Worm (Caenorhabditis elegans) whole organism, L1 larva: ENCODE data around the gene daf-15.

Experiments used
- C04F5.9 ChIP-seq: sonication (generic microtip); optimal IDR thresholded peaks from 2 replicates; lab custom pipeline; 2016; ENCODE audit warnings: missing genetic modification characterization, missing compliant biosample characterization
- F16B12.6 ChIP-seq: fragments of 150-350 bp; optimal IDR thresholded peaks from 2 replicates; lab custom pipeline; 2014; ENCODE audit warnings: missing biosample characterization, missing genetic modification characterization
- Y116A8C.19 ChIP-seq: sonication (generic microtip); optimal IDR thresholded peaks from 2 replicates; lab custom pipeline; 2016; ENCODE audit warnings: missing compliant biosample characterization, missing genetic modification characterization, borderline replicate concordance
- ama-1 ChIP-seq: fragments of 150-350 bp; optimal IDR thresholded peaks from 2 replicates; lab custom pipeline; 2014
- blmp-1 ChIP-seq: fragments of 150-350 bp; optimal IDR thresholded peaks from 2 replicates; lab custom pipeline; 2014; ENCODE audit warnings: missing biosample characterization, missing genetic modification characterization
- ceh-82 ChIP-seq, 3 experiments: fragments of 150-350 bp in 1 of 3; sonication (generic microtip) in 2 of 3; optimal IDR thresholded peaks; 2 replicates each; lab custom pipeline; 2014 to 2017; ENCODE audit warnings: missing biosample characterization in 3 of 3, missing genetic modification characterization in 3 of 3
- ceh-88 ChIP-seq: fragments of 200-800 bp; sonication (Bioruptor generic); IDR thresholded peaks from 2 replicates; pipeline ENCODE4 v1.3.6; 2022; ENCODE audit warnings: missing genetic modification characterization, missing compliant biosample characterization
- ces-1 ChIP-seq: fragments of 150-350 bp; optimal IDR thresholded peaks from 2 replicates; lab custom pipeline; 2014; ENCODE audit warnings: missing biosample characterization, missing genetic modification reagents, missing genetic modification characterization
- dpl-1 ChIP-seq, 3 experiments: fragments of 150-350 bp in 2 of 3; sonication (generic microtip) in 1 of 3; optimal IDR thresholded peaks; 2 replicates each; lab custom pipeline; 2014 to 2017; ENCODE audit warnings: missing biosample characterization in 3 of 3, missing genetic modification characterization in 3 of 3, missing genetic modification reagents in 3 of 3
- dsc-1 ChIP-seq: sonication (generic microtip); optimal IDR thresholded peaks from 2 replicates; lab custom pipeline; 2016; ENCODE audit warnings: mild to moderate bottlenecking, missing genetic modification characterization, missing compliant biosample characterization
- efl-1 ChIP-seq, 4 experiments: fragments of 150-350 bp; optimal IDR thresholded peaks in 3 of 4; peaks in 1 of 4; 1 replicate in 1 of 4; 2 replicates in 3 of 4; lab custom pipeline; 2014; ENCODE audit warnings: missing biosample characterization in 2 of 4, missing genetic modification characterization in 2 of 4, missing genetic modification reagents in 2 of 4
- egl-27 ChIP-seq, 2 experiments: fragments of 150-350 bp in 1 of 2; sonication (generic microtip); optimal IDR thresholded peaks; 3 replicates each; lab custom pipeline; 2017 to 2018; ENCODE audit warnings: missing biosample characterization in 2 of 2, missing genetic modification characterization in 2 of 2, missing genetic modification reagents in 2 of 2
- elt-3 ChIP-seq, 6 experiments: fragments of 150-350 bp in 1 of 6; sonication (generic microtip); optimal IDR thresholded peaks; 2 replicates each; lab custom pipeline; 2017 to 2018; ENCODE audit warnings: missing biosample characterization in 6 of 6, missing genetic modification characterization in 6 of 6, inconsistent platforms in 1 of 6
- ets-5 ChIP-seq: fragments of 200-800 bp; sonication (Bioruptor generic); IDR thresholded peaks from 2 replicates; pipeline ENCODE4 v1.3.6; 2022; ENCODE audit warnings: missing genetic modification characterization, missing compliant biosample characterization
- fkh-4 ChIP-seq: sonication (generic microtip); optimal IDR thresholded peaks from 2 replicates; lab custom pipeline; 2016; ENCODE audit warnings: missing compliant biosample characterization, missing genetic modification characterization, borderline replicate concordance
- fkh-8 ChIP-seq: sonication (generic microtip); optimal IDR thresholded peaks from 2 replicates; lab custom pipeline; 2016; ENCODE audit warnings: mild to moderate bottlenecking, missing genetic modification characterization, missing compliant biosample characterization
- grh-1 ChIP-seq: fragments of 200-800 bp; sonication (Bioruptor generic); IDR thresholded peaks from 2 replicates; pipeline ENCODE4 v1.3.6; 2022; ENCODE audit warnings: missing genetic modification reagents, missing genetic modification characterization, missing compliant biosample characterization
- hlh-4 ChIP-seq: sonication (generic microtip); optimal IDR thresholded peaks from 2 replicates; lab custom pipeline; 2016; ENCODE audit warnings: mild to moderate bottlenecking, missing genetic modification characterization, missing compliant biosample characterization
- jun-1 ChIP-seq: fragments of 150-350 bp; optimal IDR thresholded peaks from 2 replicates; lab custom pipeline; 2014; ENCODE audit warnings: missing biosample characterization, missing genetic modification reagents, missing genetic modification characterization
- lin-14 ChIP-seq: fragments of 200-800 bp; sonication (Bioruptor generic); optimal IDR thresholded peaks from 2 replicates; lab custom pipeline; 2018; ENCODE audit warnings: mild to moderate bottlenecking, missing genetic modification characterization, moderate library complexity, missing compliant biosample characterization
- lin-15B ChIP-seq: fragments of 150-350 bp; sonication (generic microtip); optimal IDR thresholded peaks from 3 replicates; lab custom pipeline; 2014; ENCODE audit warnings: missing biosample characterization, missing genetic modification characterization
- lin-35 ChIP-seq, 2 experiments: fragments of 150-350 bp; optimal IDR thresholded peaks; 2 replicates each; lab custom pipeline; 2014; ENCODE audit warnings: missing biosample characterization in 2 of 2, missing genetic modification characterization in 2 of 2, missing genetic modification reagents in 2 of 2
- lin-39 ChIP-seq: fragments of 150-350 bp; optimal IDR thresholded peaks from 2 replicates; lab custom pipeline; 2014; ENCODE audit warnings: missing biosample characterization, missing genetic modification reagents, missing genetic modification characterization
- lsy-2 ChIP-seq, 2 experiments: fragments of 150-350 bp; optimal IDR thresholded peaks; 2 replicates each; lab custom pipeline; 2014; ENCODE audit warnings: missing biosample characterization in 2 of 2, missing genetic modification characterization in 2 of 2
- mab-9 ChIP-seq: fragments of 200-800 bp; sonication (Bioruptor generic); IDR thresholded peaks from 2 replicates; pipeline ENCODE4 v1.3.6; 2022; ENCODE audit warnings: missing genetic modification reagents, missing genetic modification characterization, missing compliant biosample characterization
- mdl-1 ChIP-seq, 2 experiments: fragments of 150-350 bp; optimal IDR thresholded peaks; 2 replicates each; lab custom pipeline; 2014 to 2017; ENCODE audit warnings: missing biosample characterization in 2 of 2, missing genetic modification characterization in 2 of 2, inconsistent platforms in 1 of 2
- mep-1 ChIP-seq: fragments of 150-350 bp; optimal IDR thresholded peaks from 2 replicates; lab custom pipeline; 2014; ENCODE audit warnings: missing biosample characterization, missing genetic modification characterization
- nhr-20 ChIP-seq: sonication (generic microtip); optimal IDR thresholded peaks from 2 replicates; lab custom pipeline; 2016; ENCODE audit warnings: mild to moderate bottlenecking, missing genetic modification characterization, missing compliant biosample characterization
- nhr-237 ChIP-seq: fragments of 150-350 bp; optimal IDR thresholded peaks from 2 replicates; lab custom pipeline; 2014; ENCODE audit warnings: missing biosample characterization, missing genetic modification characterization
- nhr-28 ChIP-seq: fragments of 150-350 bp; optimal IDR thresholded peaks from 2 replicates; lab custom pipeline; 2014; ENCODE audit warnings: missing biosample characterization, missing genetic modification characterization
- nhr-47 ChIP-seq: sonication (generic microtip); optimal IDR thresholded peaks from 2 replicates; lab custom pipeline; 2016; ENCODE audit warnings: mild to moderate bottlenecking, missing genetic modification characterization, moderate library complexity, missing compliant biosample characterization
- nhr-71 ChIP-seq: sonication (generic microtip); optimal IDR thresholded peaks from 2 replicates; lab custom pipeline; 2016; ENCODE audit warnings: mild to moderate bottlenecking, missing genetic modification characterization, moderate library complexity, missing compliant biosample characterization
- nhr-85 ChIP-seq: sonication (generic microtip); peaks from one replicate; lab custom pipeline; 2016; ENCODE audit warnings: missing genetic modification characterization, inconsistent platforms, missing compliant biosample characterization
- nhr-90 ChIP-seq: sonication (generic microtip); optimal IDR thresholded peaks from 2 replicates; lab custom pipeline; 2016; ENCODE audit warnings: mild to moderate bottlenecking, missing genetic modification characterization, missing compliant biosample characterization; ENCODE audit not compliant: poor library complexity
- pag-3 ChIP-seq: sonication (generic microtip); optimal IDR thresholded peaks from 2 replicates; lab custom pipeline; 2017; ENCODE audit warnings: missing genetic modification characterization, mild to moderate bottlenecking, missing compliant biosample characterization, antibody characterized with exemption, borderline replicate concordance; ENCODE audit not compliant: insufficient read depth
- pqm-1 ChIP-seq: sonication (generic microtip); optimal IDR thresholded peaks from 3 replicates; lab custom pipeline; 2017; ENCODE audit warnings: missing biosample characterization, missing genetic modification characterization
- rnt-1 ChIP-seq: sonication (generic microtip); optimal IDR thresholded peaks from 2 replicates; lab custom pipeline; 2016; ENCODE audit warnings: mild to moderate bottlenecking, missing genetic modification characterization, moderate library complexity, missing compliant biosample characterization
- skn-1 ChIP-seq: fragments of 150-350 bp; optimal IDR thresholded peaks from 2 replicates; lab custom pipeline; 2014; ENCODE audit warnings: missing biosample characterization, missing genetic modification characterization
- snpc-4 ChIP-seq: fragments of 150-350 bp; optimal IDR thresholded peaks from 2 replicates; lab custom pipeline; 2014; ENCODE audit warnings: missing biosample characterization, missing genetic modification characterization
- snu-23 ChIP-seq: sonication (generic microtip); optimal IDR thresholded peaks from 2 replicates; lab custom pipeline; 2016; ENCODE audit warnings: missing genetic modification characterization, missing compliant biosample characterization
- sptf-1 ChIP-seq: fragments of 150-350 bp; optimal IDR thresholded peaks from 2 replicates; lab custom pipeline; 2014; ENCODE audit warnings: missing biosample characterization, missing genetic modification characterization
- swsn-7 ChIP-seq: sonication (generic microtip); optimal IDR thresholded peaks from 2 replicates; lab custom pipeline; 2016; ENCODE audit warnings: missing genetic modification characterization, missing compliant biosample characterization
- tbx-2 ChIP-seq: sonication (generic microtip); optimal IDR thresholded peaks from 2 replicates; lab custom pipeline; 2016; ENCODE audit warnings: missing genetic modification characterization, missing compliant biosample characterization
- unc-86 ChIP-seq: sonication (generic microtip); optimal IDR thresholded peaks from 2 replicates; lab custom pipeline; 2016; ENCODE audit warnings: missing genetic modification characterization, missing compliant biosample characterization
- xbp-1 ChIP-seq: sonication (generic microtip); optimal IDR thresholded peaks from 2 replicates; lab custom pipeline; 2016; ENCODE audit warnings: missing genetic modification characterization, missing compliant biosample characterization
- zag-1 ChIP-seq: fragments of 150-350 bp; optimal IDR thresholded peaks from 2 replicates; lab custom pipeline; 2014; ENCODE audit warnings: missing biosample characterization, missing genetic modification characterization
- ztf-4 ChIP-seq: fragments of 150-350 bp; optimal IDR thresholded peaks from 2 replicates; lab custom pipeline; 2014; ENCODE audit warnings: missing biosample characterization, missing genetic modification characterization

Gene daf-15

DNA sequence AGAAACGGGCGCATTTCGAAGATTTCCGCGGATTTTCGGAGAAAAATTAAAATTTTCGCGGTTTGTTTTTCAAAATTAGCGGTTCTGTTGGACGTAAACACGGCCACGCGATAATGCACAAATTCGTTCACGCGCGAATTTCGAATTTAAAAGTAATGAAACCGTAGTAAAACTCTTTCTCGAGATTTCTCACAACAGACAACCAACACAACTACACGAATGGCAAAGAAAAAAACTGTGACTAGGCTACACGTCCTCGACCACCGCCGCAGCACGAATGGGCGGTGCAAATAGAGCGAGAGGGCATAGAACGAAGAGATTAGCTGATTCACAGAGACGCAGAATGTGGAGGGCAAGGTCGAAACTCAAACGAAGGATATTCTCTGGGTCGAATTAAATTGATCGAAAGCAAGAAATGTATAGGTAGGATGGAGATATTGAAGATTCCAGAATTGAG lies 54.9 kb downstream of the daf-15 start, which contains the start of gene idh-1:
TSS of gene idh-1 (minus strand) at position 228 of the 457 bp plus-strand sequence.
- TF ChIP-seq mab-9 (0 out of 2 replicates have a peak, but pooled peaks have one; percentile 18), lsy-2 (tag; optimal IDR thresholded peaks at IDR 0.05; lab: Kevin White, UChicago) (peak; percentile 32 to 42), nhr-20 (tag; lab: Kevin White, UChicago) (peak; percentile 69), lin-35 (GFP tag; optimal IDR thresholded peaks at IDR 0.05; lab: Kevin White, UChicago) (peak; percentile 61 to 88), blmp-1 (tag; lab: Kevin White, UChicago) (peak; percentile 33), egl-27 (tag; optimal IDR thresholded peaks at IDR 0.05; lab: Kevin White, UChicago) (no peak), grh-1 (GFP tag; lab: Robert Waterston, UW) (peak; percentile 23; the same call in 1 of the 2 replicates), lin-39 (no peak), tbx-2 (tag; lab: Kevin White, UChicago) (peak; percentile 16), skn-1 (peak; percentile 12), elt-3 (tag; optimal IDR thresholded peaks at IDR 0.05; lab: Kevin White, UChicago) (peak in 2 of 6 experiments; percentile 20 to 66), mep-1 (tag; lab: Kevin White, UChicago) (peak; percentile 74), unc-86 (tag; lab: Kevin White, UChicago) (no peak), ceh-82 (tag; optimal IDR thresholded peaks at IDR 0.05; lab: Kevin White, UChicago) (peak in 2 of 3 experiments; percentile 10 to 14), mdl-1 (tag; optimal IDR thresholded peaks at IDR 0.05; lab: Kevin White, UChicago) (peak in 1 of 2 experiments; percentile 31), ama-1 (lab: Kevin White, UChicago) (peak; percentile 85), hlh-4 (tag; lab: Kevin White, UChicago) (no peak), nhr-85 (peak; percentile 81), F16B12.6 (peak; percentile 65), nhr-28 (tag; lab: Kevin White, UChicago) (no peak), swsn-7 (tag; lab: Kevin White, UChicago) (peak; percentile 13), snpc-4 (peak; percentile 77), nhr-71 (peak; percentile 75), nhr-47 (tag; lab: Kevin White, UChicago) (peak; percentile 33), dpl-1 (GFP tag; optimal IDR thresholded peaks at IDR 0.05; lab: Kevin White, UChicago) (peak; percentile 72 to 85 (median 74)), lin-14 (GFP tag; lab: Kevin White, UChicago) (peak; percentile 90), zag-1 (tag; lab: Kevin White, UChicago) (no peak), ets-5 (GFP tag; lab: Robert Waterston, UW) (no peak), nhr-90 (tag; lab: Kevin White, UChicago) (peak; percentile 23), xbp-1 (tag; lab: Kevin White, UChicago) (peak; percentile 45), efl-1 (optimal IDR thresholded peaks at IDR 0.05; lab: Kevin White, UChicago) (peak; percentile 80 to 88), efl-1 (GFP tag; optimal IDR thresholded peaks at IDR 0.05 in 1 of 2; lab: Kevin White, UChicago) (peak; percentile 87 to 98), nhr-237 (tag; lab: Kevin White, UChicago) (peak; percentile 25), dsc-1 (tag; lab: Kevin White, UChicago) (peak; percentile 4), snu-23 (GFP tag; lab: Kevin White, UChicago) (peak; percentile 70), rnt-1 (tag; lab: Kevin White, UChicago) (peak; percentile 59)

DNA sequence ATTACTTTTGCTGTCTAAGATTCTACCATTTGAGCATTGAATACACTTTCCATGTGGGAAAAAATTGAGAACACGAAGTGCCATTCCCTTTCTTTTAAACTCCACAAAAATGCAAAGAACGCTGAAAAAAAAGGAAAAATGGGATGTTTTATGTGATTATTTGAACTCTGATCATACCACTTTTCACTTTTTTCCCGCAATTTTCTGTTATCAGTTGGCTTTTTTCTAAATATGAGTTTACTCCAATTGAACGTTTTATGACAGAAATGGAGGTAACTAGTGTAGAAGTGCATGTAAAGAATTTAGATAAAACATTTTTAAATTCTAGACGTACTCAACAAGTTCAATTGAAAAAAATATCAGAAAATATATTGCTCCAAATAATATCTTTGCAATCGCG lies 55.4 kb downstream of the daf-15 start:
- TF ChIP-seq sptf-1 (tag; lab: Kevin White, UChicago) (no peak), blmp-1 (tag; lab: Kevin White, UChicago) (peak; percentile 73)
- TF ChIP-seq, all 84 proteins: peak for 1

DNA sequence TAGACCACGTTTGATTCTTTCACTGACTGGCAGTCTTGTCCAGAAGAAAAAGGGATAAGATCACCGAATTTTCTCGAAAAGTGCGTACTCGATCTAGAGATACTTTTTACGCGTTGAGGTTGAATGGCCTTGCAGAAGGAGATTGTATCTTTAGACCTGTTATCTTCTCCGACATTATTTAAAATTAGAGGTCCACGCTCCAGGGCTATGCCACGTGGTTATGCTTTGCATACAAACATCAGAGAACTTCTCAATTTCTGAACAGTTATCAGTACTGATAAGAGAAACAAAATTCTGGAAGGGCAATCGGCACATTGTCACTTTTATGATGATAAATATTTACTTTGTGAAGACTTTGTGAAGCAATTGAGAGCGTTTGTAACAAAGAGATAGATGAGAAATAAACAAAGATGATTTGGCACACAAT lies 56.1 kb downstream of the daf-15 start:
- TF ChIP-seq mab-9 (no peak), nhr-71 (peak; percentile 90), C04F5.9 (tag; lab: Kevin White, UChicago) (peak; percentile 3), ceh-88 (GFP tag; lab: Robert Waterston, UW) (0 out of 2 replicates have a peak, but pooled peaks have one; percentile 38), Y116A8C.19 (tag; lab: Kevin White, UChicago) (no peak), lin-15B (tag; lab: Kevin White, UChicago) (no peak), fkh-8 (no peak), pag-3 (tag; lab: Kevin White, UChicago) (no peak), unc-86 (tag; lab: Kevin White, UChicago) (no peak), swsn-7 (tag; lab: Kevin White, UChicago) (peak; percentile 41), snu-23 (GFP tag; lab: Kevin White, UChicago) (peak; percentile 81), fkh-4 (tag; lab: Kevin White, UChicago) (no peak), rnt-1 (tag; lab: Kevin White, UChicago) (peak; percentile 26), pqm-1 (tag; lab: Kevin White, UChicago) (no peak), ces-1 (GFP tag; lab: Kevin White, UChicago) (no peak), jun-1 (peak; percentile 44), ztf-4 (tag; lab: Kevin White, UChicago) (no peak), elt-3 (tag; optimal IDR thresholded peaks at IDR 0.05; lab: Kevin White, UChicago) (peak in 4 of 6 experiments; percentile 4 to 96 (median 58)), nhr-47 (tag; lab: Kevin White, UChicago) (peak; percentile 63), blmp-1 (tag; lab: Kevin White, UChicago) (peak; percentile 80)
